Worm (Caenorhabditis elegans) whole organism, early embryonic: ENCODE measurements around the gene W04E12.9.

Experiments
- B0310.2 ChIP-seq: sonication (generic microtip); optimal IDR thresholded peaks from 2 replicates; lab custom pipeline; 2016; ENCODE audit warnings: mild to moderate bottlenecking, missing genetic modification characterization, missing compliant biosample characterization
- ama-1 ChIP-seq: fragments of 150-350 bp; optimal IDR thresholded peaks from 2 replicates; lab custom pipeline; 2014
- ceh-13 ChIP-seq: fragments of 200-800 bp; sonication (Bioruptor generic); optimal IDR thresholded peaks from 2 replicates; lab custom pipeline; 2018; ENCODE audit warnings: mild to moderate bottlenecking, missing genetic modification characterization, missing compliant biosample characterization
- ceh-36 ChIP-seq: sonication (generic microtip); optimal IDR thresholded peaks from 2 replicates; lab custom pipeline; 2016; ENCODE audit warnings: missing genetic modification characterization, inconsistent platforms, missing compliant biosample characterization
- flt-1 ChIP-seq: fragments of 200-800 bp; sonication (Bioruptor generic); IDR thresholded peaks from 2 replicates; pipeline ENCODE4 v1.3.6; 2022; ENCODE audit warnings: missing genetic modification characterization, missing compliant biosample characterization
- hmg-4 ChIP-seq: fragments of 200-800 bp; sonication (Bioruptor generic); optimal IDR thresholded peaks from 2 replicates; lab custom pipeline; 2018; ENCODE audit warnings: mild to moderate bottlenecking, missing genetic modification characterization, missing compliant biosample characterization
- hnd-1 ChIP-seq: sonication (generic microtip); optimal IDR thresholded peaks from 2 replicates; lab custom pipeline; 2016; ENCODE audit warnings: missing genetic modification characterization, missing compliant biosample characterization
- tbx-11 ChIP-seq: fragments of 200-800 bp; sonication (Bioruptor generic); IDR thresholded peaks from 2 replicates; pipeline ENCODE4 v1.3.6; 2022; ENCODE audit warnings: missing genetic modification characterization, missing compliant biosample characterization
- tbx-37 ChIP-seq: fragments of 200-800 bp; sonication (Bioruptor generic); conservative IDR thresholded peaks from 2 replicates; pipeline ENCODE4 v1.3.6; 2022; ENCODE audit warnings: missing genetic modification reagents, missing genetic modification characterization, missing compliant biosample characterization

DNA sequence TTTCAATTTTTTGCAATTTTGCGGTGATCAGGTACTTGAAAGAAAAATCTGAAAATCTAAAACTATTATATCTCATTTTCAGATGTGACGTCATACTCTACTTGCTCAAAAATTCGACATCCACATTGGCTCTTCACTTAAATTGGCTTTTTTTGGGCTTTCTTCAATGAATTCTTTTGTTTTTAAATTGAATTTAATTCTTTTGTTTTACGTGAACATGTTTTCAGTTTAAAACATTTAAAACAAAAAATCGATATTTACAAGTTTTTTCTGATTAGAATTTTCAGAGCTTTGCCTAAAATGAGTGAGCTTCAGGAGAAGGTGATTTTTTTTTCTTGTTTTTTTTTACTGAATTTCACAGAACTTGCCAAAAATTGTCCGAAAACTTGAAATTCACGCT lies 14.7 kb upstream of the W04E12.9 start, which contains the start of gene W04E12.3:
- no peak for TF ChIP-seq tbx-11 (GFP tag; lab: Robert Waterston, UW)
- TF ChIP-seq hmg-4 = no peak
- no peak for TF ChIP-seq ama-1 (lab: Kevin White, UChicago)
- no peak for TF ChIP-seq hnd-1 (tag; lab: Kevin White, UChicago)
- TF ChIP-seq B0310.2 (tag; lab: Kevin White, UChicago) = no peak
- no peak for TF ChIP-seq flt-1 (GFP tag; lab: Robert Waterston, UW)
- no peak for TF ChIP-seq ceh-36 (tag; lab: Kevin White, UChicago)
- TF ChIP-seq tbx-37 (GFP tag; lab: Robert Waterston, UW) = no peak
- TF ChIP-seq ceh-13 = no peak
